Worm (Caenorhabditis elegans): ENCODE data around the gene flp-3.

- TF ChIP-seq ztf-23 (GFP tag; IDR thresholded peaks at IDR 0.05), result no peak
- TF ChIP-seq flt-1 (GFP tag; IDR thresholded peaks at IDR 0.05), result no peak
- no peak for TF ChIP-seq ref-1 (GFP tag; conservative IDR thresholded peaks at IDR 0.05)
- no peak for TF ChIP-seq tab-1 (GFP tag; IDR thresholded peaks at IDR 0.05)
- TF ChIP-seq T22C8.4 (GFP tag; IDR thresholded peaks at IDR 0.05), result no peak
- TF ChIP-seq med-1 (GFP tag; optimal IDR thresholded peaks at IDR 0.05; ENCODE audit: insufficient read depth), result no peak
Measured at ce11 chrX:10044473-10044872, 48.3 kb downstream of the flp-3 start.
